Worm (Caenorhabditis elegans) whole organism, young adult: ENCODE results near the gene F52C9.3.

Source experiments
- C06A6.2 ChIP-seq: fragments of 200-800 bp; sonication (Bioruptor generic); conservative IDR thresholded peaks from 2 replicates; pipeline ENCODE4 v1.3.6; 2022; ENCODE audit warnings: missing genetic modification characterization, missing compliant biosample characterization
- F37B4.10 ChIP-seq: fragments of 200-800 bp; sonication (Bioruptor generic); IDR thresholded peaks from 2 replicates; pipeline ENCODE4 v1.3.6; 2022; ENCODE audit warnings: missing genetic modification characterization, missing compliant biosample characterization
- F49E8.2 ChIP-seq: sonication (generic microtip); optimal IDR thresholded peaks from 3 replicates; lab custom pipeline; 2017; ENCODE audit warnings: missing genetic modification characterization, mild to moderate bottlenecking, missing compliant biosample characterization, antibody characterized with exemption, moderate library complexity; ENCODE audit not compliant: insufficient read depth
- F57C9.4 ChIP-seq: sonication (generic microtip); optimal IDR thresholded peaks from 2 replicates; lab custom pipeline; 2017; ENCODE audit warnings: mild to moderate bottlenecking, missing genetic modification characterization, missing compliant biosample characterization
- K11D2.4 ChIP-seq: fragments of 200-800 bp; sonication (Bioruptor generic); IDR thresholded peaks from 2 replicates; pipeline ENCODE4 v1.3.6; 2022; ENCODE audit warnings: missing genetic modification reagents, missing genetic modification characterization, missing compliant biosample characterization
- T26A5.8 ChIP-seq: sonication (generic microtip); optimal IDR thresholded peaks from 2 replicates; lab custom pipeline; 2016; ENCODE audit warnings: missing genetic modification characterization, missing compliant biosample characterization
- Y53F4B.3 ChIP-seq: fragments of 200-800 bp; sonication (Bioruptor generic); IDR thresholded peaks from 2 replicates; pipeline ENCODE4 v1.3.6; 2022; ENCODE audit warnings: missing genetic modification reagents, missing genetic modification characterization, missing compliant biosample characterization
- Y79H2A.3 ChIP-seq: fragments of 200-800 bp; sonication (Bioruptor generic); conservative IDR thresholded peaks from 2 replicates; pipeline ENCODE4 v1.3.6; 2022; ENCODE audit warnings: missing genetic modification reagents, missing genetic modification characterization, missing compliant biosample characterization
- Y95B8A.8 ChIP-seq: fragments of 200-800 bp; sonication (Bioruptor generic); IDR thresholded peaks from 2 replicates; pipeline ENCODE4 v1.3.6; 2022; ENCODE audit warnings: missing genetic modification reagents, missing genetic modification characterization, missing compliant biosample characterization
- ama-1 ChIP-seq, 3 experiments: fragments of 150-350 bp in 1 of 3; sonication (generic microtip) in 2 of 3; optimal IDR thresholded peaks; 2 replicates each; lab custom pipeline; 2014 to 2018; ENCODE audit warnings: missing biosample characterization in 2 of 3, missing genetic modification characterization in 2 of 3, missing genetic modification reagents in 2 of 3
- aptf-3 ChIP-seq: fragments of 200-800 bp; sonication (Bioruptor generic); IDR thresholded peaks from 2 replicates; pipeline ENCODE4 v1.3.6; 2022; ENCODE audit warnings: missing genetic modification characterization, missing compliant biosample characterization
- attf-3 ChIP-seq: fragments of 200-800 bp; sonication (Bioruptor generic); conservative IDR thresholded peaks from 2 replicates; pipeline ENCODE4 v1.3.6; 2022; ENCODE audit warnings: missing genetic modification reagents, missing genetic modification characterization, missing compliant biosample characterization
- cebp-1 ChIP-seq, 2 experiments: fragments of 200-800 bp in 1 of 2; sonication (Bioruptor generic) in 1 of 2; sonication (generic microtip) in 1 of 2; IDR thresholded peaks in 1 of 2; optimal IDR thresholded peaks in 1 of 2; 2 replicates each; pipeline versions ENCODE4 v1.3.6 to Lab custom; 2017 to 2022; ENCODE audit warnings: missing compliant biosample characterization in 2 of 2, missing genetic modification characterization in 2 of 2, mild to moderate bottlenecking in 1 of 2, missing genetic modification reagents in 1 of 2, moderate library complexity in 1 of 2
- cebp-2 ChIP-seq: fragments of 200-800 bp; sonication (Bioruptor generic); IDR thresholded peaks from 2 replicates; pipeline ENCODE4 v1.3.6; 2022; ENCODE audit warnings: missing genetic modification characterization, missing compliant biosample characterization
- die-1 ChIP-seq: sonication (generic microtip); optimal IDR thresholded peaks from 2 replicates; lab custom pipeline; 2016; ENCODE audit warnings: missing genotype, mild to moderate bottlenecking, missing genetic modification characterization, missing compliant biosample characterization
- dox-1 ChIP-seq: fragments of 200-800 bp; sonication (Bioruptor generic); IDR thresholded peaks from 2 replicates; pipeline ENCODE4 v1.3.6; 2022; ENCODE audit warnings: missing genetic modification reagents, missing genetic modification characterization, missing compliant biosample characterization
- dpl-1 ChIP-seq: fragments of 150-350 bp; optimal IDR thresholded peaks from 2 replicates; lab custom pipeline; 2014; ENCODE audit warnings: missing biosample characterization, missing genetic modification reagents, missing genetic modification characterization
- egl-18 ChIP-seq: fragments of 200-800 bp; sonication (Bioruptor generic); IDR thresholded peaks from 2 replicates; pipeline ENCODE4 v1.3.6; 2022; ENCODE audit warnings: missing genetic modification reagents, missing genetic modification characterization, missing compliant biosample characterization
- ekl-4 ChIP-seq: fragments of 200-800 bp; sonication (Bioruptor generic); IDR thresholded peaks from 2 replicates; pipeline ENCODE4 v1.3.6; 2022; ENCODE audit warnings: missing genetic modification reagents, missing genetic modification characterization, missing compliant biosample characterization
- fkh-3 ChIP-seq: sonication (generic microtip); optimal IDR thresholded peaks from 2 replicates; lab custom pipeline; 2016; ENCODE audit warnings: mild to moderate bottlenecking, missing genetic modification characterization, missing compliant biosample characterization
- gei-17 ChIP-seq: fragments of 200-800 bp; sonication (Bioruptor generic); optimal IDR thresholded peaks from 2 replicates; lab custom pipeline; 2018; ENCODE audit warnings: mild to moderate bottlenecking, missing genetic modification characterization, missing compliant biosample characterization
- hlh-12 ChIP-seq: sonication (generic microtip); optimal IDR thresholded peaks from 2 replicates; lab custom pipeline; 2016; ENCODE audit warnings: missing genetic modification characterization, missing compliant biosample characterization
- hmg-1.2 ChIP-seq: fragments of 200-800 bp; sonication (Bioruptor generic); IDR thresholded peaks from 2 replicates; pipeline ENCODE4 v1.3.6; 2022; ENCODE audit warnings: missing genetic modification reagents, missing genetic modification characterization, missing compliant biosample characterization
- lin-26 ChIP-seq: fragments of 200-800 bp; sonication (Bioruptor generic); IDR thresholded peaks from 2 replicates; pipeline ENCODE4 v1.3.6; 2022; ENCODE audit warnings: missing genetic modification reagents, missing genetic modification characterization, missing compliant biosample characterization
- lin-54 ChIP-seq: fragments of 200-800 bp; sonication (Bioruptor generic); optimal IDR thresholded peaks from 2 replicates; lab custom pipeline; 2018; ENCODE audit warnings: mild to moderate bottlenecking, missing genetic modification characterization, missing compliant biosample characterization
- mxl-1 ChIP-seq: sonication (generic microtip); optimal IDR thresholded peaks from 2 replicates; lab custom pipeline; 2016; ENCODE audit warnings: missing genetic modification characterization, missing compliant biosample characterization
- nfya-2 ChIP-seq: fragments of 200-800 bp; sonication (Bioruptor generic); IDR thresholded peaks from 2 replicates; pipeline ENCODE4 v1.3.6; 2022; ENCODE audit warnings: missing genetic modification reagents, missing genetic modification characterization, missing compliant biosample characterization
- nhr-80 ChIP-seq: sonication (generic microtip); optimal IDR thresholded peaks from 2 replicates; lab custom pipeline; 2016; ENCODE audit warnings: missing genetic modification characterization, missing compliant biosample characterization
- rec-8 ChIP-seq, 2 experiments: sonication (generic microtip); optimal IDR thresholded peaks; 2 replicates each; lab custom pipeline; 2016; ENCODE audit warnings: mild to moderate bottlenecking in 2 of 2, missing genetic modification characterization in 2 of 2, missing genetic modification reagents in 2 of 2, missing genotype in 2 of 2, missing biosample characterization in 1 of 2, missing compliant biosample characterization in 1 of 2, moderate library complexity in 1 of 2
- rpc-1 ChIP-seq, 2 experiments: fragments of 150-350 bp in 1 of 2; sonication (generic microtip) in 1 of 2; optimal IDR thresholded peaks; 2 replicates each; lab custom pipeline; 2014 to 2018; ENCODE audit warnings: missing biosample characterization in 1 of 2, missing genetic modification characterization in 1 of 2, missing genetic modification reagents in 1 of 2, missing genotype in 1 of 2
- snpc-4 ChIP-seq, 5 experiments: fragments of 150-350 bp in 1 of 5; sonication (generic microtip) in 4 of 5; optimal IDR thresholded peaks; 2 replicates each; lab custom pipeline; 2014 to 2018; ENCODE audit warnings: missing genetic modification characterization in 5 of 5, missing biosample characterization in 3 of 5, antibody characterized with exemption in 2 of 5, mild to moderate bottlenecking in 2 of 5, missing compliant biosample characterization in 2 of 5, missing genotype in 2 of 5, moderate library complexity in 2 of 5, missing genetic modification reagents in 1 of 5
- tbp1 ChIP-seq: fragments of 200-800 bp; sonication (Bioruptor generic); optimal IDR thresholded peaks from 2 replicates; lab custom pipeline; 2018; ENCODE audit warnings: mild to moderate bottlenecking, missing genetic modification characterization, missing compliant biosample characterization
- unc-130 ChIP-seq: sonication (generic microtip); optimal IDR thresholded peaks from 2 replicates; lab custom pipeline; 2016; ENCODE audit warnings: missing genetic modification reagents, missing genetic modification characterization, missing compliant biosample characterization
- zfh-2 ChIP-seq: fragments of 200-800 bp; sonication (Bioruptor generic); conservative IDR thresholded peaks from 2 replicates; pipeline ENCODE4 v1.3.6; 2022; ENCODE audit warnings: missing genetic modification reagents, missing genetic modification characterization, missing compliant biosample characterization
- zim-3 ChIP-seq: sonication (generic microtip); optimal IDR thresholded peaks from 2 replicates; lab custom pipeline; 2017; ENCODE audit warnings: mild to moderate bottlenecking, missing genetic modification characterization, moderate library complexity, missing compliant biosample characterization
- ztf-28 ChIP-seq: fragments of 200-800 bp; sonication (Bioruptor generic); IDR thresholded peaks from 2 replicates; pipeline ENCODE4 v1.3.6; 2022; ENCODE audit warnings: missing genetic modification reagents, missing genetic modification characterization, missing compliant biosample characterization
- ztf-6 ChIP-seq: fragments of 200-800 bp; sonication (Bioruptor generic); IDR thresholded peaks from 2 replicates; pipeline ENCODE4 v1.3.6; 2022; ENCODE audit warnings: missing genetic modification reagents, missing genetic modification characterization, missing compliant biosample characterization

The F52C9.3 gene

ce11 chrIII:5280228-5280627, 41.5 kb upstream of the F52C9.3 start:
- TF ChIP-seq mxl-1: no peak
- peak; percentile 90 for TF ChIP-seq hmg-1.2 (GFP tag; lab: Robert Waterston, UW)
- TF ChIP-seq, all 124 proteins: peak for 1

DNA sequence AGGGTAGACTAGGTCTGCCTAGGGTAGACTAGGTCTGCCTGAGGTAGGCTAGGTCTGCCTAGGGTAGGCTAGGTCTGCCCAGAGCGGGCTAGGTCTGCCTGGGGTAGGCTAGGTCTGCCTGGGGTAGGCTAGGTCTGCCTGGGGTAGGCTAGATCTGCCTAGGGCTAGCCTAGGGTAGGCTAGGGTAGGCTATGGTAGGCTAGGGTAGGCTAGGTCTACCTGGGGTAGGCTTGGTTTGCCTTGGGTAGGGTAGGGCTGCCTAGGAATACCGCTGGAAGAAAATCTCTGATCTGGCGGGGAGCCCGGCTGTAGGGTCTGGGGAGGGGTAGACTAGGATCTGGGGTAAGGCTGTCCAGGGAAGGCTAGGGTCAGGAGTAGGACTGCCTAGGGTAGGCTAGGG, 36.2 kb upstream of the F52C9.3 start:
- TF ChIP-seq aptf-3 (no peak), ztf-6 (GFP tag; lab: Robert Waterston, UW) (no peak), dox-1 (0 out of 2 replicates have a peak, but pooled peaks have one; percentile 8), nhr-80 (tag; lab: Kevin White, UChicago) (no peak), F37B4.10 (GFP tag; lab: Robert Waterston, UW) (0 out of 2 replicates have a peak, but pooled peaks have one; percentile 81), zfh-2 (peak; percentile 58; the same call in 1 of the 2 replicates), F49E8.2 (tag; lab: Kevin White, UChicago) (no peak)

ce11 chrIII:5286205-5286604, 35.5 kb upstream of the F52C9.3 start, which contains the start of gene ZC395.11:
Gene ZC395.11, minus strand, starts transcription at chrIII:5286305.
- TF ChIP-seq lin-54 (GFP tag; lab: Kevin White, UChicago): no peak
- no peak for TF ChIP-seq T26A5.8 (tag; lab: Kevin White, UChicago)
- TF ChIP-seq F57C9.4 (tag; lab: Kevin White, UChicago): no peak
- no peak for TF ChIP-seq aptf-3
- no peak for TF ChIP-seq mxl-1
- no peak for TF ChIP-seq unc-130
- no peak for TF ChIP-seq fkh-3 (tag; lab: Kevin White, UChicago)
- no peak for TF ChIP-seq hmg-1.2 (GFP tag; lab: Robert Waterston, UW)
- no peak for TF ChIP-seq Y53F4B.3 (GFP tag; lab: Robert Waterston, UW)
- TF ChIP-seq snpc-4 (GFP tag; optimal IDR thresholded peaks at IDR 0.05; lab: Kevin White, UChicago): no peak
- TF ChIP-seq snpc-4 (tag; optimal IDR thresholded peaks at IDR 0.05; lab: Kevin White, UChicago): no peak
- no peak for TF ChIP-seq gei-17 (GFP tag; lab: Kevin White, UChicago)
- TF ChIP-seq dpl-1 (GFP tag; lab: Kevin White, UChicago): no peak
- TF ChIP-seq lin-26 (GFP tag; lab: Robert Waterston, UW): no peak
- no peak for TF ChIP-seq tbp1
- TF ChIP-seq ztf-28 (GFP tag; lab: Robert Waterston, UW): no peak

DNA sequence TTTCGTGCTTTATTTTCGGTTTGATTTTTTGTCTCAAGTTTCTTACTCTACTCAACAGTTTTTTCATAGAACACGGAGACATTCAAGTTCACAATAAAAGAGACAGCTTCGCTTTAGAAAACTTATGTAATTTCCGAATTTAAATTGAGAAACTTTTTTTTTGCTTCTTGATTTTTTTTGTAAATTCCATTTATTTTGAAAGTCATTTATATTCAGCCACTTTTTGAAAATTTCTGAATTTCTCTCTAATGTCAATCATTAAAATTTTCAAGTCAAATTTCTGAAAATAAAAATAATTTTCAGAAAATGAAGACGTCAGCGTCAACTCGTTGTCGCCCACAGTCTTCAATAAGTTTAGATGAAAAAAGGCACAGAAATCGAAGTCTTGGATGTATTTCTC, 33.8 kb upstream of the F52C9.3 start, which contains the start of gene T15B12.1:
TSS of gene T15B12.1 (plus strand) at position 301 of the 400 bp plus-strand sequence.
- TF ChIP-seq Y95B8A.8 (no peak), attf-3 (GFP tag; lab: Robert Waterston, UW) (no peak), C06A6.2 (no peak)

DNA sequence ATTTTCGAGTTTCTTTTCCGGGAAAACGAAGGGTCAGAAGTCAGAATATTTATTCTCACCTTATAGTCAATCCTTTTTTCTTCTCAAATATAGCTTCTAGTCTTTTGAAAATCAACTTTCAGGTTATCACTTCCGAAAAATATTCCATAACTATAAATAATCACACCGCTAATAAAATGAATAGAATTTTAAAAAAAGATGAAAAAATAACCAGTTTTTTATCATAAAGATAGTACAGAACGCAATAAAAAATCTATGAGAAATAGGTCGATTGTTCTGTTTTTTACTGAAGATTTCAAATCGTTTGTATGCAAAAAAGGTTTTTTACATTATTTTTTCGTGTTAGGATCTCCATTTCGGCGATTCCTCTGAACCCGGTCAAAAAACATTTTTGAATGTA, 31.5 kb upstream of the F52C9.3 start:
- TF ChIP-seq F57C9.4 (tag; lab: Kevin White, UChicago): no peak
- no peak for TF ChIP-seq ztf-28 (GFP tag; lab: Robert Waterston, UW)
- TF ChIP-seq die-1 (tag; lab: Kevin White, UChicago): no peak
- no peak for TF ChIP-seq zim-3 (tag; lab: Kevin White, UChicago)
- TF ChIP-seq cebp-2 (GFP tag; lab: Robert Waterston, UW): no peak
- no peak for TF ChIP-seq rpc-1 (optimal IDR thresholded peaks at IDR 0.05; lab: Kevin White, UChicago)
- TF ChIP-seq rpc-1 (tag; optimal IDR thresholded peaks at IDR 0.05; lab: Kevin White, UChicago): no peak
- TF ChIP-seq ama-1 (optimal IDR thresholded peaks at IDR 0.05; lab: Kevin White, UChicago): no peak
- no peak for TF ChIP-seq ama-1 (GFP tag; optimal IDR thresholded peaks at IDR 0.05; lab: Kevin White, UChicago)
- no peak for TF ChIP-seq nfya-2
- no peak for TF ChIP-seq rec-8 (tag; optimal IDR thresholded peaks at IDR 0.05; lab: Kevin White, UChicago)
- TF ChIP-seq ekl-4: no peak
- no peak for TF ChIP-seq egl-18 (GFP tag; lab: Robert Waterston, UW)
- no peak for TF ChIP-seq cebp-1 (GFP tag; IDR thresholded peaks at IDR 0.05; lab: Robert Waterston, UW)
- no peak for TF ChIP-seq cebp-1 (tag; optimal IDR thresholded peaks at IDR 0.05; lab: Kevin White, UChicago)
- TF ChIP-seq Y79H2A.3: no peak
- TF ChIP-seq K11D2.4 (GFP tag; lab: Robert Waterston, UW): no peak
- no peak for TF ChIP-seq hlh-12 (tag; lab: Kevin White, UChicago)
